Worm (Caenorhabditis elegans) whole organism, midembryonic: ENCODE results near the gene str-180.

Source experiments
- T22C8.4 ChIP-seq: fragments of 200-800 bp; sonication (Bioruptor generic); IDR thresholded peaks from 2 replicates; pipeline ENCODE4 v1.3.6; 2022; ENCODE audit warnings: missing genetic modification characterization, missing compliant biosample characterization
- cog-1 ChIP-seq: sonication (generic microtip); optimal IDR thresholded peaks from 2 replicates; lab custom pipeline; 2016; ENCODE audit warnings: missing genetic modification characterization, missing compliant biosample characterization
- flt-1 ChIP-seq: fragments of 200-800 bp; sonication (Bioruptor generic); IDR thresholded peaks from 2 replicates; pipeline ENCODE4 v1.3.6; 2022; ENCODE audit warnings: missing genetic modification characterization, missing compliant biosample characterization
- klf-2 ChIP-seq: fragments of 200-800 bp; sonication (Bioruptor generic); conservative IDR thresholded peaks from 2 replicates; pipeline ENCODE4 v1.3.6; 2022; ENCODE audit warnings: missing genetic modification reagents, missing genetic modification characterization, missing compliant biosample characterization
- med-1 ChIP-seq: sonication (generic microtip); optimal IDR thresholded peaks from 2 replicates; lab custom pipeline; 2017; ENCODE audit warnings: missing genetic modification characterization, mild to moderate bottlenecking, missing compliant biosample characterization, antibody characterized with exemption, missing genetic modification reagents; ENCODE audit not compliant: insufficient read depth
- ref-1 ChIP-seq: fragments of 200-800 bp; sonication (Bioruptor generic); conservative IDR thresholded peaks from 2 replicates; pipeline ENCODE4 v1.3.6; 2022; ENCODE audit warnings: missing genetic modification reagents, missing genetic modification characterization, missing compliant biosample characterization
- tab-1 ChIP-seq: fragments of 200-800 bp; sonication (Bioruptor generic); IDR thresholded peaks from 2 replicates; pipeline ENCODE4 v1.3.6; 2022; ENCODE audit warnings: missing genetic modification characterization, missing compliant biosample characterization
- ztf-23 ChIP-seq: fragments of 200-800 bp; sonication (Bioruptor generic); IDR thresholded peaks from 2 replicates; pipeline ENCODE4 v1.3.6; 2022; ENCODE audit warnings: missing genetic modification reagents, missing genetic modification characterization, missing compliant biosample characterization
- ztf-29 ChIP-seq: fragments of 200-800 bp; sonication (Bioruptor generic); IDR thresholded peaks from 2 replicates; pipeline ENCODE4 v1.3.6; 2022; ENCODE audit warnings: missing genetic modification reagents, missing genetic modification characterization, missing compliant biosample characterization

The str-180 gene

DNA sequence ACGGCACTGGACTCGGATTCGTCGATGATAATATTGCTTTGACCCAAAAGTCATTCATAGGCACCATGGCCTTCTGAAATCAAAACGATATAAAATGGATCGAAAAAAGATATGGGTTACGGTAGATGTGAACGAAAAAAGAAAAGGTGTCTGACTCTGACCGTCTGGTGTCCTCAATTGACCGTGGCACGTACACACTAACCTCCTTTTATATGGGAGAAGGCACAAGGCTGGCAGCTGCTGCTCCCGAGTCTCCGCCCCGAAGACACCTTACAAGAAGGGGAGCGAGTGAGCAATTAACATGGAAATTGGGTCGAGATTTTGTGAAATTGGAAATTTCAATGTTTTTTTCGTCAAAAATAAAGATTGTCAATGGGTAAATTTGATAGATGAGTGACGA is 12.9 kb upstream of the str-180 start, which contains the start of gene egl-46:
TSS of gene egl-46 (minus strand) at position 73 of the 400 bp plus-strand sequence.
- TF ChIP-seq med-1 (no peak), ztf-29 (GFP tag; lab: Robert Waterston, UW) (no peak), klf-2 (GFP tag; lab: Robert Waterston, UW) (no peak), ztf-23 (GFP tag; lab: Robert Waterston, UW) (no peak), ref-1 (GFP tag; lab: Robert Waterston, UW) (no peak), tab-1 (GFP tag; lab: Robert Waterston, UW) (no peak), flt-1 (GFP tag; lab: Robert Waterston, UW) (no peak), cog-1 (tag; lab: Kevin White, UChicago) (no peak), T22C8.4 (GFP tag; lab: Robert Waterston, UW) (no peak)

DNA sequence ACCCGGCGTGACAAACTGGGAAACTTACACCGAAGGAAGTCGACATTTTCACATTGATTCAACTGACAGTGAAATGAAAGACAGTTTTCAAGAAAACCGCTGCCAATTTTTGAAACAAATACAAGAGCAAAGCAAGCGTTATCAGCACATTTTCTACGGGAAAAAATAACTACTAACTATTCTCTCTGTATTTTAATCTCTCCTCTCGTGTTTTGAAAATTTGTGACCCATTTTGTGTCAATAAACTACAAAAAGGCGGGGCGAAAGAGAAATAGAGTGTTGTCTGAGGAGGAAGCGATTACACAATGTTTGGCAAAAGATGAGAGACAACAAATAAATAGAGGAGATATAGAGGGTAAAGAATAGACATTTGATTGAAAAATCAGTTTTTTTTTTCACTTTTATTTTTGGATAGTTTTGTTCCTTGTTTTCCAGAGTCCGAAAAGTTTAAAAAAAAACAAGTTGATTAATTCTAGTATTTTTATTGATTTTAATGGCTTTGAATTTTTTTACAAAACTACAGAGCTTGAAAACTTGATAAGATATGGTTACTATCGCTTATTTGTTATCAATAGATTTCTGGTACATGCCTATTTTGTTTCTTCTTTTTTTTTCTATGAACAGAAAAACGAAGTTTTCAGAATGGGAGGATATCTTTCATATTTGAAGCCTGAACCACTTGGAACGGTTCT is 7.7 kb upstream of the str-180 start, which contains the start of gene cest-34:
TSS of gene cest-34 (plus strand) at position 642 of the 692 bp plus-strand sequence.
- no peak for TF ChIP-seq ref-1 (GFP tag; lab: Robert Waterston, UW)
- no peak for TF ChIP-seq med-1
- no peak for TF ChIP-seq klf-2 (GFP tag; lab: Robert Waterston, UW)
- no peak for TF ChIP-seq flt-1 (GFP tag; lab: Robert Waterston, UW)
- no peak for TF ChIP-seq ztf-29 (GFP tag; lab: Robert Waterston, UW)

DNA sequence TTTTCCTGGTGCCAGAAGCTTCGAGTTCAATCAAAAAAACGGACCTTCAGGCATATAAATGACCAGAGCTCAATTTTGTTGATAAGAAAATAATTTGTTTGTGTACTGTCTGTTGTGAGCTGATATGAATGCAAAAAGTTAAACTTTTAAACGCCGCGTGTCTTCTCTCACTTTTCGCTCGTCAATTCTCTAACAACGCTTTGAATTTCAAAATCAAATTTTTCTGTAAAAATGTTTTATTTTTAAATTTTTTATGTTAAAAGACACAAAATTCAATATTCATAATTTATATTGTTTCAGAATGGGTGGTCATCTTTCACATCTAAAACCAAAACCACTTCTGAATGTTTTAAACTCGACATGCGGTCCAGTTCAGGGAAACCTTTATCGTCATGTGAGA is 5.3 kb upstream of the str-180 start, which contains the start of gene cest-31:
TSS of gene cest-31 (plus strand) at position 301 of the 400 bp plus-strand sequence.
- TF ChIP-seq ref-1 (GFP tag; lab: Robert Waterston, UW) (no peak), T22C8.4 (GFP tag; lab: Robert Waterston, UW) (no peak), tab-1 (GFP tag; lab: Robert Waterston, UW) (no peak), cog-1 (tag; lab: Kevin White, UChicago) (no peak), flt-1 (GFP tag; lab: Robert Waterston, UW) (no peak), klf-2 (GFP tag; lab: Robert Waterston, UW) (no peak), ztf-23 (GFP tag; lab: Robert Waterston, UW) (no peak), med-1 (no peak), ztf-29 (GFP tag; lab: Robert Waterston, UW) (no peak)

DNA sequence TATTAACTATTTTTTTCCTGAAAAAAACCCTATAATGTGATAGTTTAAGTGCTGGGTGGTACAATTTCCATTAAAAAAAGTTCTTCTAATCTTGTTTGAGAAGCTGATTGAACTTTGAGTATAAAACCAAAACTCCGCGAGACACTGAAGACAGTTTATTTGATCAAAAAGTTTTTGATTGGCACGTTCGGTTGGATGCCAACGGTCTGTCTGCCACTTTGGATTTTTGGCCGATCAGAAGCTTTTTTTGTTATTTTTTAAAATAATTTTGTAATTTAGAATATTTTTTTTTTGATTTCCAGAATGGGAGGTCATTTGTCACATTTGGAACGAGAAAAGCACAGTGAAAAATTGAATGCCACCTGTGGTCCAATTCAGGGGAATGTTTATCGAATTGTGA is 879 bp upstream of the str-180 start, which contains the start of gene cest-28:
TSS of gene cest-28 (plus strand) at position 301 of the 400 bp plus-strand sequence.
- TF ChIP-seq tab-1 (GFP tag; lab: Robert Waterston, UW) (no peak), klf-2 (GFP tag; lab: Robert Waterston, UW) (no peak), T22C8.4 (GFP tag; lab: Robert Waterston, UW) (no peak), flt-1 (GFP tag; lab: Robert Waterston, UW) (no peak), cog-1 (tag; lab: Kevin White, UChicago) (no peak), ztf-23 (GFP tag; lab: Robert Waterston, UW) (no peak), med-1 (no peak), ztf-29 (GFP tag; lab: Robert Waterston, UW) (no peak), ref-1 (GFP tag; lab: Robert Waterston, UW) (no peak)

DNA sequence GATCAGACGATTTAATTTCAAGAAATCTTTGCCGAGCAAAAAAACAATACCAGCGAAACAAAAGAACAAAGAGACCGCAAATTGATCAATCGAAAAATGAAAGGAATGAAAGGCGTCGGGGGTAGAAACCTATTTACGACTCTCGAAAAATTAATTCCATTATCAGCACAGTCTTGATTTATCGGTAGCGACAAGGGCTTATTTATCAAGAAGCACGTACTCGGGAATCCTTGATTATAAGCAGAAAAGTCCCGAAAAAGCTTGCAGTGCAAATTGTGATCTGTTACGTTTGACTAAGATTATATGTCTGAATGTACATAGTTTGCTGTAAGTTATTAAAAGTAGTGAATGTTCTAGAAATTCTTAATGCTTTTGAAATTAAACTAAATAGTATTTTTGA is 2.1 kb downstream of the str-180 start:
- TF ChIP-seq cog-1 (tag; lab: Kevin White, UChicago): no peak
- no peak for TF ChIP-seq med-1
- TF ChIP-seq ztf-23 (GFP tag; lab: Robert Waterston, UW): no peak
- TF ChIP-seq flt-1 (GFP tag; lab: Robert Waterston, UW): no peak
- no peak for TF ChIP-seq T22C8.4 (GFP tag; lab: Robert Waterston, UW)
- TF ChIP-seq klf-2 (GFP tag; lab: Robert Waterston, UW): no peak
- TF ChIP-seq tab-1 (GFP tag; lab: Robert Waterston, UW): no peak
- no peak for TF ChIP-seq ref-1 (GFP tag; lab: Robert Waterston, UW)
- TF ChIP-seq ztf-29 (GFP tag; lab: Robert Waterston, UW): no peak

DNA sequence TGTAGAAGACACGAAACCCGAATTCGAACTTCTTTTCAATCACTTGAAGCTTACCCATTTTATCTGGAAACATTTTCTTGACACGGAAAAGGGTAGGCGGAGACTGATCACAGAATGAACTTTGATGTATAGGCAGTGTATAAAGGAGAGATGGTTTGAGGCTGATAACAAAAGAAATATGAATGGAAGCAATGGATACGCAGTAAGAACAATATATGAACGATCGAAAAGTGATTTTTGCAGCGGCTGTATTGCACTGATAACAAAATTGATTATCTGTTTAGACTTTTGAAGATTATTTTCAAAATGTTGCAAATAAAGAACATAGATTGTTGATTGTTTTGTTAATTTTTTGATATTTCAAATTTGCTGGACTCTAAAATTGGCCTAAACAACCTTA is 2.9 kb downstream of the str-180 start, which contains the start of gene pmp-5:
TSS of gene pmp-5 (minus strand) at position 63 of the 400 bp plus-strand sequence.
- TF ChIP-seq flt-1 (GFP tag; lab: Robert Waterston, UW) (no peak), klf-2 (GFP tag; lab: Robert Waterston, UW) (no peak), ztf-29 (GFP tag; lab: Robert Waterston, UW) (no peak), ztf-23 (GFP tag; lab: Robert Waterston, UW) (no peak), ref-1 (GFP tag; lab: Robert Waterston, UW) (no peak), med-1 (no peak), tab-1 (GFP tag; lab: Robert Waterston, UW) (no peak), T22C8.4 (GFP tag; lab: Robert Waterston, UW) (no peak), cog-1 (tag; lab: Kevin White, UChicago) (no peak)

DNA sequence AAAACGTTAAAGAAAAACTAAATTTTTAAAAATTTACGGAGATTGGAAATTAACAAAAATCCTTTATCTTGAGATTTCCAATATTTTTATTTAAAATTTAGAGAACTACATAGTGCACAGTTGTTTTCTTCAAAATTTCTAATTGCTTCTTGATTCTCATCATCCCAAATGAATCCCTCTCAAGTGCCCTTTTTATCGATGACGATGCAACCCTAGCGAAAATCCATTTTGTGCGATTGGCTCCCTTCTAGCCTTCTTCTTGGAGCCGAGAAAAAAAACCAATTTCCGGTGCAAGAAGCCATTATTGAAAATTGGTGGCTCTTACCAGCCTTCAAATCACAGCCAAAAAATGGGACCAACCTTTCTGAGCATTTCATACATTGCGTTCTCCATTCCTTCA is 6.1 kb downstream of the str-180 start:
- no peak for TF ChIP-seq tab-1 (GFP tag; lab: Robert Waterston, UW)
- no peak for TF ChIP-seq cog-1 (tag; lab: Kevin White, UChicago)
- TF ChIP-seq med-1: no peak
- no peak for TF ChIP-seq flt-1 (GFP tag; lab: Robert Waterston, UW)

DNA sequence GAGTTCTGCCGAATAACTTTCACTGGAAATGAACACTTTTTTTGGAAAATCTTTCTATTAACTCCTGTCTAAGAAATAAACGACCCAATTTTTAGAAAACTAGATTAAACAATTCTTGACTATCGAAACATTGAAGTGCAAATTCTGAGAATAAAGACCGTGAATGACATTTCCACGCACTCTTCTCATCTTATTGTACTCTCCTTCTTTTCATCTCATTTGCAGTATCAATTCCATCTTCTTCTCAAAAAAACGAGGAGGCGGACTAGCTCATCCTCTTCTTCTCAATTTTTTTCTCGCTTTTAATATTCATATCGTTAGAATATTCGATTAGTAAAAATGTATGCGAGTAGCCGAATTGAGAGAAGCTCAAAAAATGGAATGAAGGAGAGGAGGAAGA is 7.0 kb downstream of the str-180 start:
- no peak for TF ChIP-seq tab-1 (GFP tag; lab: Robert Waterston, UW)
- no peak for TF ChIP-seq ztf-29 (GFP tag; lab: Robert Waterston, UW)
- TF ChIP-seq klf-2 (GFP tag; lab: Robert Waterston, UW): no peak
- no peak for TF ChIP-seq T22C8.4 (GFP tag; lab: Robert Waterston, UW)
- TF ChIP-seq flt-1 (GFP tag; lab: Robert Waterston, UW): no peak
- TF ChIP-seq ref-1 (GFP tag; lab: Robert Waterston, UW): no peak
- no peak for TF ChIP-seq med-1
- no peak for TF ChIP-seq cog-1 (tag; lab: Kevin White, UChicago)
- TF ChIP-seq ztf-23 (GFP tag; lab: Robert Waterston, UW): no peak

DNA sequence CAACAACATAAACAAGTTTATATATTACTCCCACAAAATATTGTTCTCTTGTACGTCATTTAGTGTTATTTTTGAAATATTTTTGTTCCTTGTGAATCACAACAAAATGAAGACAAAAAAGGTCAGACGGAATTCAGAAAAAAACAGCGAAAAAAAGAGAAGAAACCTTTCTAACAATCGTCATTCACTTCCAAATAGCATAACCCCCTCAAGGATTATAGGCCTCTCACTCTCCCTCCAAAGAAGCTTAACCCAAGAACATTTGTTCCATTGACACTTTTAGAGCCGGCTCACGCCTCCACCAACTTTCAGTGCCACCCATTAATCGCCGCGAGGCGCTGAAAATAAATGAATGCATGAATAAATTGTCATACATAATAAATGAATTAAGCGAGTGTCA is 9.1 kb downstream of the str-180 start:
- TF ChIP-seq ztf-23 (GFP tag; lab: Robert Waterston, UW) (no peak), tab-1 (GFP tag; lab: Robert Waterston, UW) (no peak), ztf-29 (GFP tag; lab: Robert Waterston, UW) (no peak), T22C8.4 (GFP tag; lab: Robert Waterston, UW) (no peak), ref-1 (GFP tag; lab: Robert Waterston, UW) (no peak), flt-1 (GFP tag; lab: Robert Waterston, UW) (no peak), med-1 (no peak), cog-1 (tag; lab: Kevin White, UChicago) (no peak), klf-2 (GFP tag; lab: Robert Waterston, UW) (no peak)
